Fruit fly (Drosophila melanogaster): ENCODE results near the gene Slbp.
A peak's percentile ranks its signal among the peaks of the same experiment; 100 is the strongest.

The Slbp gene

DNA sequence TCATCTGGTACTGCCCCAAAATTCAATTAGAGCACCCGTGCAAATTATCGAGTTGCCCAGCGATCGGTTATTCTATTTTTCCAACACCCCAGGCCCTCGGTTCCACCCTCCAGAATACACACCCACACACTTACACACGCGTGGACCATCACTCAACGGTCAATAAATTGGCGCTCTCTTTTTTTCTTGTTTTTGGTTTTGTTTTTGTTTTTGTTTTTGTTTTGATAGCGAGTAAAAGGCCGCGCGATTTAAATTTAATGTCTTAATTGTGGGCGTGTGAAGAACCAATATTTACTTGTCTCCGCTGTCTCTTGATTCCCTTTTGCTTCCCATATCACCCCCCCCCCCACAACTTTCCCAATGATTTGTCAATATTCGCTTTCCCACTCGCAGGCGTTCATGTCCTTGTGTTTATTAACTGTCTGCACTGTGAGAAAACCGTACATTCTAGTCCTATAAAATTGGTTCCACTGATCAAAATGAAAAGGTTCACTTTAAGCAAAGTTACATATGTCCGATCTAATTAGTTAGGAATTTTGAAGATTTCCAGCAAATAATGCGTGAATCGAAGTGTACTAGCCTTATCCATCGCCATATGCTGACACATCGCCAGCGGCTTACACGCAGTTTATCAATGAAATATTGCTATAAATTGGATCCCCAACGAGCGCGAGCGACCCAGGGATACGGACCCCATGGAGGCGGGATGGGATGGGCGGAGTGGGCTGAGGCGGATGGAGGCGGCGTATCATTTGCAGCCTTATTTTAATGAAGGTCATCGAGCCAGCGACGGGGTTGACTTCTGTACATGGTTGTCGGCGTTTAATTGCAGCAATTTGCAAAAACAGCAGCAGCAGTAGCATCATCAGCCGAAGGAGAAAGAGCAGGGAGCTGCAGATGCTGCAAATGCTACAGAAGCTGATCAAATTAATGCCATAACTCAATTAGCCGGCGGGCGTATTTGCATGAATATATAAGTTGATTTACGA, 13.0 kb downstream of the Slbp start:
- peak; percentile 51 for TF ChIP-seq nom (GFP tag; optimal IDR thresholded peaks at IDR 0.05)
- peak; percentile 74; the same call in 2 of the 3 replicates for TF ChIP-seq sr (GFP tag; IDR thresholded peaks at IDR 0.05)
- no peak for TF ChIP-seq Dbx (GFP tag; IDR thresholded peaks at IDR 0.05)
- TF ChIP-seq insv (GFP tag; optimal IDR thresholded peaks at IDR 0.05), result no peak
- TF ChIP-seq CG1603 (tag; optimal IDR thresholded peaks at IDR 0.05), result no peak
- peak; percentile 63 for TF ChIP-seq Ets65A (GFP tag)
- peak; percentile 20; the same call in 1 of the 2 replicates for TF ChIP-seq crol (GFP tag; IDR thresholded peaks at IDR 0.05)
- TF ChIP-seq eve (GFP tag; optimal IDR thresholded peaks at IDR 0.05), result no peak
- no peak for TF ChIP-seq mirr (GFP tag; optimal IDR thresholded peaks at IDR 0.05)
- TF ChIP-seq Med (GFP tag), result peak; percentile 13

DNA sequence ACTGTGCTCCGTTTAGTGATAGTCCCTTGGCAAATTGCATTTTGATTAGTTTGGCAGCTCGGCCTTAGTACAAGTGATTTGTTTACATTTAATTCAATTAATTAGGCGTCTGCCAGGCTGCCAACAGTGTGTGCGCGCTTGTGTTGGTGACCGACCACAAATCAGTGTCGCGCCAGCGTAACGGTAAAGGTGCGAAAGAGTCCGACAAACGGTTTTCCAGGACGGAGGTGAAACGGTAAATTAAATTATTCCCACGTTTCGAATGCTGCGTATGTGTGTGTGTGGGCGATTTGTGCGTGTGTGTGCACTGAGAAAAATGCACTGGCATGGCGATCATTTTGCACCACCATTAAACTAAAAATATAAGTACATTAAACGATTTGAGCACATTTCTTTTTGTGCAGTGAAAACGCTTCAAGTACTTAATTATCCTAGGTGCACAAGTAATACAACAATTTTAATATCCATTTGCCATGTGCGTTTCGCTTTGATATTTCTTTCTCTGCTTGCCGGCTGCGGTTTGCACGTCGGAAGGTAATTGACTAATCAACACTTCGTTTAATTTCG, 14.0 kb downstream of the Slbp start:
- peak; percentile 39 for TF ChIP-seq grau (tag; optimal IDR thresholded peaks at IDR 0.05)
- 0 out of 2 replicates have a peak, but pooled peaks have one; percentile 12 for TF ChIP-seq CG11085 (GFP tag; IDR thresholded peaks at IDR 0.05)
- no peak for TF ChIP-seq h (optimal IDR thresholded peaks at IDR 0.05)
- no peak for TF ChIP-seq CG8478 (optimal IDR thresholded peaks at IDR 0.05)
- peak; percentile 12 for TF ChIP-seq CG13775 (GFP tag; optimal IDR thresholded peaks at IDR 0.05)
- TF ChIP-seq row (GFP tag; IDR thresholded peaks at IDR 0.05), result peak; percentile 60
- no peak for TF ChIP-seq oc (tag; optimal IDR thresholded peaks at IDR 0.05)
- TF ChIP-seq hbn (GFP tag; IDR thresholded peaks at IDR 0.05; ENCODE audit: partially characterized antibody), result no peak
- TF ChIP-seq lov (optimal IDR thresholded peaks at IDR 0.05), result no peak
- 0 out of 3 replicates have a peak, but pooled peaks have one; percentile 13 for TF ChIP-seq lov (GFP tag; IDR thresholded peaks at IDR 0.05)
- no peak for TF ChIP-seq crp (GFP tag; optimal IDR thresholded peaks at IDR 0.05)
- TF ChIP-seq ind (GFP tag; optimal IDR thresholded peaks at IDR 0.05), result peak; percentile 19
- no peak for TF ChIP-seq otp (GFP tag; IDR thresholded peaks at IDR 0.05)
- no peak for TF ChIP-seq Hmx (GFP tag; optimal IDR thresholded peaks at IDR 0.05)
- TF ChIP-seq Atf3 (GFP tag; optimal IDR thresholded peaks at IDR 0.05), result no peak
- TF ChIP-seq CG16813 (GFP tag; IDR thresholded peaks at IDR 0.05; ENCODE audit: partially characterized antibody), result 0 out of 3 replicates have a peak, but pooled peaks have one; percentile 5
- no peak for TF ChIP-seq CG2129 (GFP tag; IDR thresholded peaks at IDR 0.05; ENCODE audit: partially characterized antibody)
- TF ChIP-seq Med (GFP tag), result peak; percentile 84
- no peak for TF ChIP-seq Poxn (GFP tag; IDR thresholded peaks at IDR 0.05)
- 0 out of 2 replicates have a peak, but pooled peaks have one; percentile 2 for TF ChIP-seq Bgb (GFP tag; IDR thresholded peaks at IDR 0.05; ENCODE audit: partially characterized antibody)
- no peak for TF ChIP-seq hkb (optimal IDR thresholded peaks at IDR 0.05)
- peak; percentile 9; the same call in 1 of the 2 replicates for TF ChIP-seq hkb (GFP tag; IDR thresholded peaks at IDR 0.05)
- TF ChIP-seq zen (tag; optimal IDR thresholded peaks at IDR 0.05), result peak; percentile 3
- peak; percentile 5 for TF ChIP-seq CG12659 (GFP tag; optimal IDR thresholded peaks at IDR 0.05)
- TF ChIP-seq CG9609 (GFP tag; optimal IDR thresholded peaks at IDR 0.05), result peak; percentile 5
- TF ChIP-seq bsh (GFP tag; optimal IDR thresholded peaks at IDR 0.05), result peak in 1 of 2 experiments; percentile 9
- TF ChIP-seq CG9727 (GFP tag; optimal IDR thresholded peaks at IDR 0.05), result peak; percentile 28
- TF ChIP-seq HLH3B (GFP tag; IDR thresholded peaks at IDR 0.05), result peak; percentile 33; the same call in 1 of the 2 replicates
- TF ChIP-seq Ets65A (GFP tag), result peak; percentile 90
- 0 out of 2 replicates have a peak, but pooled peaks have one; percentile 33 for TF ChIP-seq wdn (GFP tag; IDR thresholded peaks at IDR 0.05)
- TF ChIP-seq CG14441 (GFP tag; IDR thresholded peaks at IDR 0.05), result no peak; the same call in 1 of the 2 replicates
- peak; percentile 23 for TF ChIP-seq CG13424 (tag; optimal IDR thresholded peaks at IDR 0.05)
- TF ChIP-seq CG10654 (GFP tag; optimal IDR thresholded peaks at IDR 0.05), result peak; percentile 10
- peak; percentile 18; the same call in 1 of the 2 replicates for TF ChIP-seq vvl (GFP tag; IDR thresholded peaks at IDR 0.05)
- TF ChIP-seq CG8765 (GFP tag; IDR thresholded peaks at IDR 0.05), result no peak
- 0 out of 2 replicates have a peak, but pooled peaks have one; percentile 30 for TF ChIP-seq CG32532 (GFP tag; IDR thresholded peaks at IDR 0.05)
- no peak for TF ChIP-seq kah (GFP tag; optimal IDR thresholded peaks at IDR 0.05)
- TF ChIP-seq CG3281 (GFP tag; optimal IDR thresholded peaks at IDR 0.05), result peak; percentile 35
- no peak for TF ChIP-seq HLHmδ (GFP tag; optimal IDR thresholded peaks at IDR 0.05)

Measured in whole organism, embryonic.